Fruit fly (Drosophila melanogaster) whole organism, adult: ENCODE data around the gene Megf8.
A peak's percentile ranks its signal among the peaks of the same experiment; 100 is the strongest.

Source experiments
- CG11617 ChIP-seq: fragments of 200-800 bp; sonication (Bioruptor generic); optimal IDR thresholded peaks from 2 replicates; lab custom pipeline; 2017; ENCODE audit warnings: mild to moderate bottlenecking, missing biosample characterization, missing genetic modification reagents, missing genetic modification characterization
- CG12768 ChIP-seq: fragments of 200-800 bp; sonication (Bioruptor generic); optimal IDR thresholded peaks from 2 replicates; lab custom pipeline; 2017; ENCODE audit warnings: missing biosample characterization, missing genetic modification characterization, mild to moderate bottlenecking, moderate library complexity, missing genetic modification reagents
- CG14711 ChIP-seq: fragments of 200-800 bp; sonication (Bioruptor generic); optimal IDR thresholded peaks from 2 replicates; lab custom pipeline; 2018; ENCODE audit warnings: missing biosample characterization, mild to moderate bottlenecking, missing genetic modification characterization, moderate library complexity
- CG1620 ChIP-seq: fragments of 200-800 bp; sonication (Bioruptor generic); optimal IDR thresholded peaks from 2 replicates; lab custom pipeline; 2016; ENCODE audit warnings: missing biosample characterization, missing genetic modification characterization
- CG33017 ChIP-seq: fragments of 200-800 bp; sonication (Bioruptor generic); optimal IDR thresholded peaks from 2 replicates; lab custom pipeline; 2018; ENCODE audit warnings: missing biosample characterization, mild to moderate bottlenecking, missing genetic modification characterization, moderate library complexity
- CG5204 ChIP-seq: fragments of 200-800 bp; sonication (Bioruptor generic); optimal IDR thresholded peaks from 2 replicates; lab custom pipeline; 2016; ENCODE audit warnings: missing biosample characterization, missing genetic modification characterization
- CG7045 ChIP-seq: fragments of 200-800 bp; sonication (Bioruptor generic); optimal IDR thresholded peaks from 2 replicates; lab custom pipeline; 2017; ENCODE audit warnings: missing biosample characterization, mild to moderate bottlenecking, missing genetic modification characterization
- CG7101 ChIP-seq: fragments of 200-800 bp; sonication (Bioruptor generic); optimal IDR thresholded peaks from 2 replicates; lab custom pipeline; 2018; ENCODE audit warnings: missing biosample characterization, mild to moderate bottlenecking, missing genetic modification characterization, moderate library complexity
- Clk ChIP-seq: fragments of 200-800 bp; sonication (Bioruptor generic); optimal IDR thresholded peaks from 2 replicates; lab custom pipeline; 2017; ENCODE audit warnings: missing biosample characterization, missing genetic modification characterization
- Crg-1 ChIP-seq: fragments of 200-800 bp; sonication (Bioruptor generic); optimal IDR thresholded peaks from 2 replicates; lab custom pipeline; 2016; ENCODE audit warnings: missing biosample characterization, missing genetic modification characterization
- Hr96 ChIP-seq: fragments of 200-800 bp; sonication (Bioruptor generic); optimal IDR thresholded peaks from 2 replicates; lab custom pipeline; 2016; ENCODE audit warnings: missing biosample characterization, missing genetic modification characterization
- Mnt ChIP-seq: fragments of 200-800 bp; sonication (Bioruptor generic); optimal IDR thresholded peaks from 2 replicates; lab custom pipeline; 2016; ENCODE audit warnings: missing biosample characterization, mild to moderate bottlenecking, missing genetic modification characterization
- bab1 ChIP-seq: fragments of 200-800 bp; sonication (Bioruptor generic); optimal IDR thresholded peaks from 3 replicates; lab custom pipeline; 2019; ENCODE audit warnings: missing biosample characterization, mild to moderate bottlenecking, missing genetic modification characterization, moderate library complexity
- cic ChIP-seq: fragments of 200-800 bp; sonication (Bioruptor generic); optimal IDR thresholded peaks from 2 replicates; lab custom pipeline; 2017; ENCODE audit warnings: missing biosample characterization, mild to moderate bottlenecking, missing genetic modification characterization, moderate library complexity
- cnc ChIP-seq, 2 experiments: fragments of >200 bp; optimal IDR thresholded peaks; 2 replicates each; lab custom pipeline; 2017
- kay ChIP-seq: fragments of 200-800 bp; sonication (Bioruptor generic); peaks from one replicate; lab custom pipeline; 2016; ENCODE audit warnings: missing biosample characterization, missing genetic modification characterization, borderline replicate concordance
- ovo ChIP-seq: fragments of 200-800 bp; sonication (Bioruptor generic); optimal IDR thresholded peaks from 2 replicates; lab custom pipeline; 2016; ENCODE audit warnings: missing biosample characterization, missing genetic modification characterization
- pad ChIP-seq: fragments of 200-800 bp; sonication (Bioruptor generic); optimal IDR thresholded peaks from 3 replicates; lab custom pipeline; 2017; ENCODE audit warnings: missing biosample characterization, missing genetic modification characterization, mild to moderate bottlenecking, moderate library complexity, missing genetic modification reagents
- tj ChIP-seq: fragments of 200-800 bp; sonication (Bioruptor generic); optimal IDR thresholded peaks from 3 replicates; lab custom pipeline; 2017; ENCODE audit warnings: missing biosample characterization, mild to moderate bottlenecking, missing genetic modification characterization, moderate library complexity
- toe ChIP-seq: fragments of 200-800 bp; sonication (Bioruptor generic); optimal IDR thresholded peaks from 2 replicates; lab custom pipeline; 2016; ENCODE audit warnings: missing biosample characterization, missing genetic modification characterization

The Megf8 gene

dm6 chr2L:8000578-8001040, 42.7 kb upstream of the Megf8 start:
- TF ChIP-seq CG33017 (tag; lab: Kevin White, UChicago) (peak; percentile 67), CG14711 (peak; percentile 28), CG5204 (GFP tag; lab: Kevin White, UChicago) (no peak), Clk (GFP tag; lab: Kevin White, UChicago) (no peak), ovo (GFP tag; lab: Kevin White, UChicago) (no peak), pad (GFP tag; lab: Kevin White, UChicago) (no peak), toe (GFP tag; lab: Kevin White, UChicago) (no peak), Mnt (GFP tag; lab: Kevin White, UChicago) (peak; percentile 46), Crg-1 (GFP tag; lab: Kevin White, UChicago) (no peak), CG7045 (peak; percentile 66), CG11617 (GFP tag; lab: Kevin White, UChicago) (peak; percentile 27), CG12768 (peak; percentile 70), CG1620 (GFP tag; lab: Kevin White, UChicago) (no peak), CG7101 (tag; lab: Kevin White, UChicago) (no peak), Hr96 (GFP tag; lab: Kevin White, UChicago) (no peak), bab1 (GFP tag; lab: Kevin White, UChicago) (no peak), cic (GFP tag; lab: Kevin White, UChicago) (peak; percentile 57), kay (GFP tag; lab: Kevin White, UChicago) (peak; percentile 92), tj (GFP tag; lab: Kevin White, UChicago) (no peak), cnc (optimal IDR thresholded peaks at IDR 0.05; lab: Kevin White, UChicago) (no peak)

dm6 chr2L:8001694-8002627, 41.3 kb upstream of the Megf8 start:
- TF ChIP-seq CG14711 (peak; percentile 48), CG7045 (no peak), CG33017 (tag; lab: Kevin White, UChicago) (peak; percentile 14), CG12768 (no peak), Mnt (GFP tag; lab: Kevin White, UChicago) (peak; percentile 9), tj (GFP tag; lab: Kevin White, UChicago) (no peak), CG5204 (GFP tag; lab: Kevin White, UChicago) (no peak), CG7101 (tag; lab: Kevin White, UChicago) (peak; percentile 40), Crg-1 (GFP tag; lab: Kevin White, UChicago) (no peak), cnc (optimal IDR thresholded peaks at IDR 0.05; lab: Kevin White, UChicago) (no peak), Hr96 (GFP tag; lab: Kevin White, UChicago) (no peak), ovo (GFP tag; lab: Kevin White, UChicago) (no peak), toe (GFP tag; lab: Kevin White, UChicago) (no peak), Clk (GFP tag; lab: Kevin White, UChicago) (no peak), pad (GFP tag; lab: Kevin White, UChicago) (peak; percentile 19), CG11617 (GFP tag; lab: Kevin White, UChicago) (no peak), kay (GFP tag; lab: Kevin White, UChicago) (peak; percentile 77), CG1620 (GFP tag; lab: Kevin White, UChicago) (no peak), bab1 (GFP tag; lab: Kevin White, UChicago) (peak; percentile 24), cic (GFP tag; lab: Kevin White, UChicago) (no peak)

DNA sequence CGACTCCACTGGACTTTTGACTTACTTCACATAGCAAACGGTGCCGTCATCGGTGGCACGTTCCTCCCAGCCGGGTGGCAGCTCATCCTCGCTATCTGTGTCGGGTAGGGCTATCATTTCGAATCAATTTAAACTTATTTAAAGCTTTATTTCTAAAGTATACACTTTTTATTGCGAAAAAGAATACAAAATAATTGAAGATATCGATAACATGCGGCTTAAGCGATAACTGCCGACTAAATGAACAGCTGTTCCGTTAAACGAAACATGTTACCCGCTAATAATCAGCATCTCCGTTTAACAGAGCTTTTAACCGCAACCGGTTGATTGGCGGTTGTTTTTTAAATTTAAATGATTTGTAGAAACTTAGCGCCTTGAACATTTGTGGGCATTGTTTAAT, 39.2 kb upstream of the Megf8 start, which contains the start of gene Wwox:
Gene Wwox, minus strand, starts transcription at position 215 of the 400 bp plus-strand sequence.
- peak; percentile 93 for TF ChIP-seq kay (GFP tag; lab: Kevin White, UChicago)
- no peak for TF ChIP-seq CG7101 (tag; lab: Kevin White, UChicago)
- TF ChIP-seq cic (GFP tag; lab: Kevin White, UChicago), result no peak
- no peak for TF ChIP-seq CG1620 (GFP tag; lab: Kevin White, UChicago)
- TF ChIP-seq CG7045, result no peak
- TF ChIP-seq Hr96 (GFP tag; lab: Kevin White, UChicago), result no peak
- TF ChIP-seq bab1 (GFP tag; lab: Kevin White, UChicago), result no peak

DNA sequence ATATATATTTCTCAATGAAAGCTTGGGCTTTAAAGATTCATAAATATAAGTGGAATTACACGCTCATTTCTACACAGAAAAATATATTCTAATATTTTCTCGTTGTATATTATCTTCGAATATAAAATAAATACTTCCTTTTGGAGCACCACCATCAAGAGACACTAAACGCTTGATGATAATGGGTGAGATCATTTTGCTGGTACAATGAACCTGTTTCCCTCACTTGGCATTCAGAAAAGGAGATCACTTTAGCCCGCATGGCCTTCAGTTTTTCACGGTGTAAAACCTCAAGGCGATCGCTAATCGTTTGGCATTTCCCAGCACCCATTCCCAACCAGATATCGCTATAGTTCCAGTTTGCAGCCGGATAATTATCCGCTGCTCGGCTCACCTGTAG, 37.2 kb upstream of the Megf8 start:
- no peak for TF ChIP-seq kay (GFP tag; lab: Kevin White, UChicago)
- peak; percentile 74 for TF ChIP-seq CG7045
- TF ChIP-seq ovo (GFP tag; lab: Kevin White, UChicago), result no peak
- no peak for TF ChIP-seq Mnt (GFP tag; lab: Kevin White, UChicago)
- peak; percentile 16 for TF ChIP-seq Clk (GFP tag; lab: Kevin White, UChicago)
- no peak for TF ChIP-seq Crg-1 (GFP tag; lab: Kevin White, UChicago)
- TF ChIP-seq CG1620 (GFP tag; lab: Kevin White, UChicago), result no peak
- TF ChIP-seq bab1 (GFP tag; lab: Kevin White, UChicago), result no peak
- TF ChIP-seq CG5204 (GFP tag; lab: Kevin White, UChicago), result peak; percentile 63
- no peak for TF ChIP-seq tj (GFP tag; lab: Kevin White, UChicago)
- TF ChIP-seq CG33017 (tag; lab: Kevin White, UChicago), result peak; percentile 62
- peak; percentile 68 for TF ChIP-seq toe (GFP tag; lab: Kevin White, UChicago)
- TF ChIP-seq CG12768, result peak; percentile 50
- no peak for TF ChIP-seq Hr96 (GFP tag; lab: Kevin White, UChicago)
- TF ChIP-seq cnc (optimal IDR thresholded peaks at IDR 0.05; lab: Kevin White, UChicago), result no peak
- TF ChIP-seq CG14711, result peak; percentile 44
- peak; percentile 89 for TF ChIP-seq cic (GFP tag; lab: Kevin White, UChicago)
- TF ChIP-seq CG11617 (GFP tag; lab: Kevin White, UChicago), result no peak
- TF ChIP-seq pad (GFP tag; lab: Kevin White, UChicago), result no peak
- TF ChIP-seq CG7101 (tag; lab: Kevin White, UChicago), result peak; percentile 58
